Comparison of ENCODE assay signal across 1 worm cellular context in genomic region chrII:10548778-10549671, ce11.
TF ChIP-seq lines count a peak whose summit lies in the region.

No protein-coding gene starts in this region.

TF ChIP-seq in whole organism, L4 larva, 104 proteins besides CTCF, POLR2A, EP300 and RAD21 (continued from another document):
- TF ChIP-seq fos-1 (tag; optimal IDR thresholded peaks at IDR 0.05; lab: Kevin White, UChicago): no peak
- TF ChIP-seq F26F4.8 (GFP tag; conservative IDR thresholded peaks at IDR 0.05; lab: Robert Waterston, UW): no peak
- TF ChIP-seq duxl-1 (tag; optimal IDR thresholded peaks at IDR 0.05; lab: Kevin White, UChicago; ENCODE audit: poor library complexity): peak; percentile 4
- TF ChIP-seq Y105C5A.15 (GFP tag; IDR thresholded peaks at IDR 0.05; lab: Robert Waterston, UW): no peak
- TF ChIP-seq nhr-111 (GFP tag; optimal IDR thresholded peaks at IDR 0.05; lab: Kevin White, UChicago): no peak
- peak; percentile 34 for TF ChIP-seq ztf-7 (tag; optimal IDR thresholded peaks at IDR 0.05; lab: Kevin White, UChicago)
- TF ChIP-seq ceh-62 (tag; optimal IDR thresholded peaks at IDR 0.05; lab: Kevin White, UChicago): no peak
- TF ChIP-seq daf-16 (GFP tag; optimal IDR thresholded peaks at IDR 0.05; lab: Kevin White, UChicago): peak; percentile 19 to 21
- TF ChIP-seq daf-16 (tag; optimal IDR thresholded peaks at IDR 0.05; lab: Kevin White, UChicago): peak; percentile 62
- peak; percentile 89 to 95 for TF ChIP-seq mdl-1 (tag; optimal IDR thresholded peaks at IDR 0.05; lab: Kevin White, UChicago)
- 0 out of 2 replicates have a peak, but pooled peaks have one; percentile 59 for TF ChIP-seq dmd-9 (GFP tag; IDR thresholded peaks at IDR 0.05; lab: Robert Waterston, UW)
- no peak for TF ChIP-seq ZK337.2 (GFP tag; IDR thresholded peaks at IDR 0.05; lab: Robert Waterston, UW)
- TF ChIP-seq nhr-42 (GFP tag; IDR thresholded peaks at IDR 0.05; lab: Robert Waterston, UW): peak; percentile 74
- peak; percentile 89 for TF ChIP-seq mep-1 (tag; optimal IDR thresholded peaks at IDR 0.05; lab: Kevin White, UChicago)
- peak; percentile 43; the same call in 1 of the 2 replicates for TF ChIP-seq php-3 (GFP tag; IDR thresholded peaks at IDR 0.05; lab: Robert Waterston, UW)
- TF ChIP-seq ces-1 (GFP tag; optimal IDR thresholded peaks at IDR 0.05; lab: Kevin White, UChicago): no peak
- TF ChIP-seq zip-2 (tag; optimal IDR thresholded peaks at IDR 0.05; lab: Kevin White, UChicago): no peak
- TF ChIP-seq daf-12 (tag; optimal IDR thresholded peaks at IDR 0.05; lab: Kevin White, UChicago): no peak
- no peak for TF ChIP-seq zag-1 (tag; optimal IDR thresholded peaks at IDR 0.05; lab: Kevin White, UChicago)
- TF ChIP-seq unc-62 (GFP tag; optimal IDR thresholded peaks at IDR 0.05 in 1 of 2; lab: Kevin White, UChicago): peak in 1 of 2 experiments; percentile 99
- no peak for TF ChIP-seq unc-62 (tag; optimal IDR thresholded peaks at IDR 0.05; lab: Kevin White, UChicago)
- peak; percentile 78 for TF ChIP-seq mes-2 (tag; optimal IDR thresholded peaks at IDR 0.05; lab: Kevin White, UChicago; ENCODE audit: poor library complexity, severe bottlenecking)
- TF ChIP-seq nhr-48 (tag; optimal IDR thresholded peaks at IDR 0.05; lab: Kevin White, UChicago): peak; percentile 74
- no peak for TF ChIP-seq Y48G9A.11 (GFP tag; IDR thresholded peaks at IDR 0.05; lab: Robert Waterston, UW)
- no peak for TF ChIP-seq ceh-28 (tag; optimal IDR thresholded peaks at IDR 0.05; lab: Kevin White, UChicago)
- no peak for TF ChIP-seq snpc-4 (tag; optimal IDR thresholded peaks at IDR 0.05; lab: Kevin White, UChicago)
- TF ChIP-seq T26A8.4 (GFP tag; IDR thresholded peaks at IDR 0.05; lab: Robert Waterston, UW): peak; percentile 69
- no peak for TF ChIP-seq pqm-1 (tag; optimal IDR thresholded peaks at IDR 0.05; lab: Kevin White, UChicago)
- no peak for TF ChIP-seq aly-2 (tag; optimal IDR thresholded peaks at IDR 0.05; lab: Kevin White, UChicago)
- no peak for TF ChIP-seq lin-29 (GFP tag; IDR thresholded peaks at IDR 0.05; lab: Robert Waterston, UW)
- TF ChIP-seq F44E2.7 (GFP tag; IDR thresholded peaks at IDR 0.05; lab: Robert Waterston, UW): no peak
- peak; percentile 66 for TF ChIP-seq T20F7.1 (GFP tag; optimal IDR thresholded peaks at IDR 0.05; lab: Kevin White, UChicago)
- TF ChIP-seq lin-15B (tag; optimal IDR thresholded peaks at IDR 0.05; lab: Kevin White, UChicago): no peak
- peak; percentile 76 for TF ChIP-seq lin-39 (tag; optimal IDR thresholded peaks at IDR 0.05; lab: Kevin White, UChicago)
- TF ChIP-seq nhr-102 (tag; optimal IDR thresholded peaks at IDR 0.05; lab: Kevin White, UChicago): peak; percentile 32
- TF ChIP-seq lim-7 (GFP tag; IDR thresholded peaks at IDR 0.05; lab: Robert Waterston, UW): peak; percentile 74
- TF ChIP-seq F37D6.2 (tag; optimal IDR thresholded peaks at IDR 0.05; lab: Kevin White, UChicago): peak; percentile 61
- TF ChIP-seq ZK546.5 (tag; optimal IDR thresholded peaks at IDR 0.05; lab: Kevin White, UChicago): no peak
- peak; percentile 85 for TF ChIP-seq mxl-3 (GFP tag; optimal IDR thresholded peaks at IDR 0.05; lab: Kevin White, UChicago)
- TF ChIP-seq daf-8 (GFP tag; IDR thresholded peaks at IDR 0.05; lab: Robert Waterston, UW): no peak
- TF ChIP-seq saeg-2 (GFP tag; IDR thresholded peaks at IDR 0.05; lab: Robert Waterston, UW): 0 out of 2 replicates have a peak, but pooled peaks have one; percentile 28
- TF ChIP-seq tag-97 (GFP tag; IDR thresholded peaks at IDR 0.05; lab: Robert Waterston, UW): no peak
- TF ChIP-seq lin-13 (GFP tag; optimal IDR thresholded peaks at IDR 0.05; lab: Kevin White, UChicago): peak; percentile 20
- peak; percentile 76 for TF ChIP-seq dmd-6 (GFP tag; IDR thresholded peaks at IDR 0.05; lab: Robert Waterston, UW)
- TF ChIP-seq dve-1 (tag; optimal IDR thresholded peaks at IDR 0.05; lab: Kevin White, UChicago; ENCODE audit: insufficient read depth): peak; percentile 71
- TF ChIP-seq nhr-10 (tag; optimal IDR thresholded peaks at IDR 0.05; lab: Kevin White, UChicago): peak; percentile 56
- TF ChIP-seq ceh-32 (tag; optimal IDR thresholded peaks at IDR 0.05; lab: Kevin White, UChicago; ENCODE audit: poor library complexity): no peak
- TF ChIP-seq ceh-82 (tag; optimal IDR thresholded peaks at IDR 0.05; lab: Kevin White, UChicago): no peak
- peak; percentile 33; the same call in 1 of the 2 replicates for TF ChIP-seq madf-9 (GFP tag; conservative IDR thresholded peaks at IDR 0.05; lab: Robert Waterston, UW)
